Worm (Caenorhabditis elegans): Measurements from ENCODE around the gene dos-1.

- no peak for TF ChIP-seq pros-1 (tag; optimal IDR thresholded peaks at IDR 0.05)
- TF ChIP-seq ama-1 (optimal IDR thresholded peaks at IDR 0.05) = no peak
- no peak for TF ChIP-seq tbx-2 (tag; optimal IDR thresholded peaks at IDR 0.05)
- no peak for TF ChIP-seq nhr-11 (tag; optimal IDR thresholded peaks at IDR 0.05)
- no peak for TF ChIP-seq pqm-1 (tag; optimal IDR thresholded peaks at IDR 0.05)
- no peak for TF ChIP-seq ceh-6 (GFP tag; optimal IDR thresholded peaks at IDR 0.05)
- TF ChIP-seq fax-1 (tag; optimal IDR thresholded peaks at IDR 0.05) = no peak
- no peak for TF ChIP-seq syd-9 (tag; optimal IDR thresholded peaks at IDR 0.05)
- no peak for TF ChIP-seq elt-2 (tag; optimal IDR thresholded peaks at IDR 0.05)
- no peak for TF ChIP-seq unc-55 (GFP tag; optimal IDR thresholded peaks at IDR 0.05)
- no peak for TF ChIP-seq lim-6 (tag; optimal IDR thresholded peaks at IDR 0.05)
- TF ChIP-seq ceh-34 (tag; optimal IDR thresholded peaks at IDR 0.05) = no peak
- no peak for TF ChIP-seq lin-11 (tag; optimal IDR thresholded peaks at IDR 0.05)
- TF ChIP-seq ceh-19 (GFP tag; optimal IDR thresholded peaks at IDR 0.05) = no peak
Measured at ce11 chrIII:9118314-9118850, 14.6 kb downstream of the dos-1 start, which contains the start of gene grl-11.

All from whole organism, late embryonic.